Worm (Caenorhabditis elegans) whole organism, L2 larva: ENCODE measurements around the gene pnc-1.

Experiments used
- C34F6.9 ChIP-seq: fragments of 150-350 bp; optimal IDR thresholded peaks from 2 replicates; lab custom pipeline; 2014; ENCODE audit warnings: missing biosample characterization, missing genetic modification characterization
- F13H6.1 ChIP-seq: sonication (generic microtip); optimal IDR thresholded peaks from 2 replicates; lab custom pipeline; 2016; ENCODE audit warnings: missing genetic modification characterization, missing compliant biosample characterization
- R02D3.7 ChIP-seq: fragments of 150-350 bp; optimal IDR thresholded peaks from 2 replicates; lab custom pipeline; 2014; ENCODE audit warnings: missing biosample characterization, missing genetic modification characterization
- Y55F3AM.14 ChIP-seq: fragments of 200-800 bp; sonication (Bioruptor generic); optimal IDR thresholded peaks from 2 replicates; lab custom pipeline; 2018; ENCODE audit warnings: mild to moderate bottlenecking, missing genetic modification characterization, missing compliant biosample characterization
- ZK546.5 ChIP-seq: sonication (generic microtip); optimal IDR thresholded peaks from 2 replicates; lab custom pipeline; 2017; ENCODE audit warnings: missing biosample characterization, missing genetic modification characterization
- alr-1 ChIP-seq: fragments of 150-350 bp; optimal IDR thresholded peaks from 2 replicates; lab custom pipeline; 2014; ENCODE audit warnings: missing biosample characterization, missing genetic modification characterization
- aly-2 ChIP-seq: fragments of 150-350 bp; optimal IDR thresholded peaks from 2 replicates; lab custom pipeline; 2014; ENCODE audit warnings: missing biosample characterization, missing genetic modification characterization
- ama-1 ChIP-seq: fragments of 150-350 bp; optimal IDR thresholded peaks from 2 replicates; lab custom pipeline; 2018; ENCODE audit warnings: inconsistent platforms
- ceh-16 ChIP-seq: fragments of 150-350 bp; optimal IDR thresholded peaks from 2 replicates; lab custom pipeline; 2014; ENCODE audit warnings: missing biosample characterization, missing genetic modification characterization
- ceh-82 ChIP-seq: fragments of 150-350 bp; optimal IDR thresholded peaks from 2 replicates; lab custom pipeline; 2014; ENCODE audit warnings: missing biosample characterization, missing genetic modification characterization
- crh-2 ChIP-seq: sonication (generic microtip); optimal IDR thresholded peaks from 2 replicates; lab custom pipeline; 2017; ENCODE audit warnings: missing biosample characterization, missing genetic modification characterization
- dmd-4 ChIP-seq: sonication (generic microtip); optimal IDR thresholded peaks from 2 replicates; lab custom pipeline; 2017; ENCODE audit warnings: missing biosample characterization, missing genetic modification characterization
- egl-27 ChIP-seq: sonication (generic microtip); optimal IDR thresholded peaks from 3 replicates; lab custom pipeline; 2017; ENCODE audit warnings: missing biosample characterization, missing genetic modification reagents, missing genetic modification characterization
- elt-1 ChIP-seq: fragments of 150-350 bp; optimal IDR thresholded peaks from 2 replicates; lab custom pipeline; 2014; ENCODE audit warnings: missing biosample characterization, missing genetic modification characterization
- elt-3 ChIP-seq: sonication (generic microtip); optimal IDR thresholded peaks from 2 replicates; lab custom pipeline; 2017; ENCODE audit warnings: missing biosample characterization, missing genetic modification characterization
- fos-1 ChIP-seq: fragments of 150-350 bp; optimal IDR thresholded peaks from 2 replicates; lab custom pipeline; 2014; ENCODE audit warnings: missing biosample characterization, missing genetic modification characterization
- gmeb-1 ChIP-seq: fragments of 150-350 bp; optimal IDR thresholded peaks from 2 replicates; lab custom pipeline; 2014; ENCODE audit warnings: missing biosample characterization, missing genetic modification characterization
- lin-11 ChIP-seq: fragments of 150-350 bp; sonication (generic microtip); optimal IDR thresholded peaks from 2 replicates; lab custom pipeline; 2014; ENCODE audit warnings: missing biosample characterization, missing genetic modification characterization, inconsistent platforms, mixed read lengths
- lin-13 ChIP-seq: fragments of 150-350 bp; optimal IDR thresholded peaks from 2 replicates; lab custom pipeline; 2014; ENCODE audit warnings: missing biosample characterization, missing genetic modification reagents, missing genetic modification characterization
- lin-39 ChIP-seq: fragments of 150-350 bp; optimal IDR thresholded peaks from 2 replicates; lab custom pipeline; 2014; ENCODE audit warnings: missing biosample characterization, missing genetic modification reagents, missing genetic modification characterization
- lsy-2 ChIP-seq, 2 experiments: fragments of 150-350 bp in 1 of 2; sonication (generic microtip) in 1 of 2; optimal IDR thresholded peaks; 2 replicates each; lab custom pipeline; 2014 to 2017; ENCODE audit warnings: missing biosample characterization in 2 of 2, missing genetic modification characterization in 2 of 2
- mab-5 ChIP-seq: fragments of 150-350 bp; optimal IDR thresholded peaks from 2 replicates; lab custom pipeline; 2014; ENCODE audit warnings: missing biosample characterization, missing genetic modification characterization
- mbf-1 ChIP-seq: sonication (generic microtip); optimal IDR thresholded peaks from 2 replicates; lab custom pipeline; 2017; ENCODE audit warnings: missing biosample characterization, missing genetic modification characterization
- mdl-1 ChIP-seq, 2 experiments: fragments of 150-350 bp in 1 of 2; sonication (generic microtip) in 1 of 2; optimal IDR thresholded peaks; 2 replicates each; lab custom pipeline; 2017; ENCODE audit warnings: missing biosample characterization in 2 of 2, missing genetic modification characterization in 2 of 2
- nhr-10 ChIP-seq: sonication (generic microtip); optimal IDR thresholded peaks from 2 replicates; lab custom pipeline; 2017; ENCODE audit warnings: missing biosample characterization, missing genetic modification characterization
- nhr-11 ChIP-seq: fragments of 150-350 bp; optimal IDR thresholded peaks from 2 replicates; lab custom pipeline; 2014; ENCODE audit warnings: missing biosample characterization, missing genetic modification characterization
- nhr-129 ChIP-seq: fragments of 150-350 bp; optimal IDR thresholded peaks from 2 replicates; lab custom pipeline; 2014; ENCODE audit warnings: missing biosample characterization, missing genetic modification characterization
- nhr-21 ChIP-seq: fragments of 150-350 bp; optimal IDR thresholded peaks from 2 replicates; lab custom pipeline; 2014; ENCODE audit warnings: missing biosample characterization, missing genetic modification characterization
- nhr-23 ChIP-seq: fragments of 150-350 bp; optimal IDR thresholded peaks from 2 replicates; lab custom pipeline; 2014; ENCODE audit warnings: missing biosample characterization, missing genetic modification reagents, missing genetic modification characterization
- nhr-237 ChIP-seq: fragments of 150-350 bp; optimal IDR thresholded peaks from 2 replicates; lab custom pipeline; 2014; ENCODE audit warnings: missing biosample characterization, missing genetic modification characterization
- nhr-25 ChIP-seq: fragments of 150-350 bp; sonication (generic microtip); optimal IDR thresholded peaks from 3 replicates; lab custom pipeline; 2014; ENCODE audit warnings: missing biosample characterization, missing genetic modification characterization
- nhr-6 ChIP-seq: fragments of 150-350 bp; optimal IDR thresholded peaks from 2 replicates; lab custom pipeline; 2014; ENCODE audit warnings: missing biosample characterization, missing genetic modification characterization
- nhr-77 ChIP-seq: fragments of 150-350 bp; optimal IDR thresholded peaks from 2 replicates; lab custom pipeline; 2014; ENCODE audit warnings: missing biosample characterization, missing genetic modification characterization
- peb-1 ChIP-seq: fragments of 150-350 bp; optimal IDR thresholded peaks from 2 replicates; lab custom pipeline; 2014; ENCODE audit warnings: missing biosample characterization, missing genetic modification characterization
- sem-4 ChIP-seq: fragments of 150-350 bp; optimal IDR thresholded peaks from 2 replicates; lab custom pipeline; 2014; ENCODE audit warnings: missing biosample characterization, missing genetic modification reagents, missing genetic modification characterization
- skn-1 ChIP-seq: sonication (generic microtip); optimal IDR thresholded peaks from 2 replicates; lab custom pipeline; 2017; ENCODE audit warnings: missing biosample characterization, missing genetic modification characterization
- sma-3 ChIP-seq: sonication (generic microtip); optimal IDR thresholded peaks from 2 replicates; lab custom pipeline; 2016; ENCODE audit warnings: missing genetic modification reagents, missing genetic modification characterization, missing compliant biosample characterization
- sma-9 ChIP-seq, 2 experiments: fragments of 150-350 bp in 1 of 2; sonication (generic microtip) in 1 of 2; optimal IDR thresholded peaks; 2 replicates each; lab custom pipeline; 2014 to 2016; ENCODE audit warnings: missing genetic modification characterization in 2 of 2, mild to moderate bottlenecking in 1 of 2, missing biosample characterization in 1 of 2, missing compliant biosample characterization in 1 of 2, missing genetic modification reagents in 1 of 2, moderate library complexity in 1 of 2
- snpc-4 ChIP-seq: fragments of 150-350 bp; optimal IDR thresholded peaks from 2 replicates; lab custom pipeline; 2014; ENCODE audit warnings: missing biosample characterization, missing genetic modification characterization
- unc-39 ChIP-seq: fragments of 150-350 bp; optimal IDR thresholded peaks from 2 replicates; lab custom pipeline; 2014; ENCODE audit warnings: missing biosample characterization, missing genetic modification characterization
- unc-55 ChIP-seq: fragments of 150-350 bp; sonication (generic microtip); optimal IDR thresholded peaks from 3 replicates; lab custom pipeline; 2014; ENCODE audit warnings: missing biosample characterization, missing genetic modification reagents, missing genetic modification characterization
- zag-1 ChIP-seq: fragments of 150-350 bp; optimal IDR thresholded peaks from 2 replicates; lab custom pipeline; 2014; ENCODE audit warnings: missing biosample characterization, missing genetic modification characterization
- ztf-1 ChIP-seq: fragments of 200-800 bp; sonication (Bioruptor generic); conservative IDR thresholded peaks from 2 replicates; pipeline ENCODE4 v1.3.6; 2022; ENCODE audit warnings: missing genetic modification characterization, missing compliant biosample characterization
- ztf-11 ChIP-seq: sonication (generic microtip); optimal IDR thresholded peaks from 2 replicates; lab custom pipeline; 2017; ENCODE audit warnings: missing biosample characterization, missing genetic modification characterization
- ztf-4 ChIP-seq: fragments of 150-350 bp; optimal IDR thresholded peaks from 2 replicates; lab custom pipeline; 2014; ENCODE audit warnings: missing biosample characterization, missing genetic modification characterization

Gene pnc-1

DNA sequence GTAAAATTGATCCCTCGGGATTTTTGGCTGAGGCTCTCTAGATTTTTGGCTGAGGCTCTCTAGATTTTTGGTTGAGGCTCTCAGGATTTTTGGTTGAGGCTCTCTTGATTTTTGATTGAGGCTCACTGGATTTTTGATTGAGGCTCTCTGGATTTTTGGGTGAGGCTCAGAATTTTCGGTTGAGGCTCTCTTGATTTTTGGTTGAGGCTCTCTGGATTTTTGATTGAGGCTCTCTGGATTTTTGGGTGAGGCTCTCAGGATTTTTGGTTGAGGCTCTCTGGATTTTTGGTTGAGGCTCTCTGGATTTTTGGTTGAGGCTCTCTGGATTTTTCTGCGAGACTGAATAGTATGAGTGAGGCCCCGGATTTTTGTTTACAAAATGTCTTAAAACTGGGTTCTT lies 51.9 kb downstream of the pnc-1 start:
- no peak for TF ChIP-seq ceh-82 (tag; lab: Kevin White, UChicago)
- TF ChIP-seq mdl-1 (tag; optimal IDR thresholded peaks at IDR 0.05; lab: Kevin White, UChicago) = no peak
- TF ChIP-seq elt-1 (tag; lab: Kevin White, UChicago) = no peak
- TF ChIP-seq egl-27 (tag; lab: Kevin White, UChicago) = no peak
- no peak for TF ChIP-seq lin-39 (tag; lab: Kevin White, UChicago)
- TF ChIP-seq unc-39 (tag; lab: Kevin White, UChicago) = no peak
- TF ChIP-seq sma-9 (GFP tag; optimal IDR thresholded peaks at IDR 0.05; lab: Kevin White, UChicago) = no peak
- no peak for TF ChIP-seq sma-9 (tag; optimal IDR thresholded peaks at IDR 0.05; lab: Kevin White, UChicago)
- no peak for TF ChIP-seq nhr-237 (tag; lab: Kevin White, UChicago)
- TF ChIP-seq lin-11 = no peak
- no peak for TF ChIP-seq zag-1 (tag; lab: Kevin White, UChicago)
- no peak for TF ChIP-seq ama-1 (lab: Kevin White, UChicago)
- no peak for TF ChIP-seq sem-4 (tag; lab: Kevin White, UChicago)
- no peak for TF ChIP-seq mab-5 (tag; lab: Kevin White, UChicago)
- TF ChIP-seq sma-3 (GFP tag; lab: Kevin White, UChicago) = no peak
- no peak for TF ChIP-seq lin-13

DNA sequence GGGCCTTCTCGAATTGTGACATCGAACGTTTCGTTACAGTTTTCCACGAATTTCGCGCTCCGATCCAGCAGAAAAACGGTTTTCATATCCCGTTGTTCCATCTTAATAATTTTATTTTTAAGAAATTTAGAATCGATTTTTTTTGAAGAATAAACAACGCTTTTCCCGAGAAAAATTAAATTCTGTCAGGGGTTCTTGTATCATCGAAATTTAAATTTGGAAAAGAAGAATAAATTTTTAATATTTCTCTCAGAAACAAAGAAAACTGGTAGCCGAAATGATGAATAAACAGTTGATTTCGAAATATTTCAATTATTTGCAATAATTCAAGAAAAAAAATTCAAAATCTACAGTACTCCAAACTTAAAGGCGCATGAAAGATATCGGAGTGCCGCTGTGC lies 53.1 kb downstream of the pnc-1 start, which contains the start of gene ints-13:
TSS of gene ints-13 (minus strand) at position 101 of the 400 bp plus-strand sequence.
- TF ChIP-seq nhr-237 (tag; lab: Kevin White, UChicago) = no peak
- no peak for TF ChIP-seq elt-1 (tag; lab: Kevin White, UChicago)
- TF ChIP-seq ztf-4 = no peak
- no peak for TF ChIP-seq ztf-1 (GFP tag; lab: Robert Waterston, UW)
- no peak for TF ChIP-seq nhr-21 (tag; lab: Kevin White, UChicago)
- TF ChIP-seq nhr-25 (tag; lab: Kevin White, UChicago) = no peak
- no peak for TF ChIP-seq C34F6.9 (tag; lab: Kevin White, UChicago)
- TF ChIP-seq unc-39 (tag; lab: Kevin White, UChicago) = no peak
- no peak for TF ChIP-seq crh-2 (tag; lab: Kevin White, UChicago)
- TF ChIP-seq mdl-1 (tag; optimal IDR thresholded peaks at IDR 0.05; lab: Kevin White, UChicago) = no peak
- TF ChIP-seq sem-4 (tag; lab: Kevin White, UChicago) = no peak
- no peak for TF ChIP-seq sma-3 (GFP tag; lab: Kevin White, UChicago)
- TF ChIP-seq nhr-129 = no peak
- no peak for TF ChIP-seq lin-13

DNA sequence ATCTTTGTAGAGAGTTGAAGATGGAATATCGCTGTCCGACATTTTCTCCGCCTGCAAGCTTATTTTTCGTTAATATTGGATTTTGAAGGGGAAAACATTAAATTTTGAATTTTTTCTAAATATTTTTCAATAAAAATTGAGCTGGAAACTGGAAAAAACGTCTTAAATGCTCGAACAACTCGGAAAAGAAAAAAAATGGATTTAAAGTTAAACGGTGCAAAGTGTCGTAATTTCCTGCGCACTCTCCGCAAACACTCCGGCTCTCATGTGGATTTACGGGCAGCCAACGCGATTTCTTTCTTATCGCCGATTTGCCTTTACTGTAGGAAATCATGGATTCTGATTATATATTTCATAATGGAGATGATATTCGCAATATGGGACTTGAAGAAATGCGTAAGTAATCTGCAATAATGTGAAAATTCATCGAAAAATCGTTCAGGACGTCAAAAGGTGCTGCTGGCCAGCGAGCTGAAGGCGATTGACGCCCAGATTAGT lies 56.0 kb downstream of the pnc-1 start, which contains the start of the genes fnta-1 and cogc-8:
TSS of gene fnta-1 (minus strand) at position 51 of the 498 bp plus-strand sequence.
TSS of gene cogc-8 (plus strand) at position 195 of the 498 bp plus-strand sequence.
- TF ChIP-seq dmd-4 = no peak
- no peak for TF ChIP-seq lin-11
- TF ChIP-seq mbf-1 (tag; lab: Kevin White, UChicago) = no peak
- no peak for TF ChIP-seq ztf-1 (GFP tag; lab: Robert Waterston, UW)
- TF ChIP-seq ama-1 (lab: Kevin White, UChicago) = no peak
- no peak for TF ChIP-seq snpc-4 (tag; lab: Kevin White, UChicago)
- TF ChIP-seq mab-5 (tag; lab: Kevin White, UChicago) = no peak
- TF ChIP-seq nhr-6 (tag; lab: Kevin White, UChicago) = no peak
- TF ChIP-seq nhr-237 (tag; lab: Kevin White, UChicago) = no peak
- no peak for TF ChIP-seq zag-1 (tag; lab: Kevin White, UChicago)
- peak; percentile 81 for TF ChIP-seq R02D3.7 (tag; lab: Kevin White, UChicago)
- peak; percentile 24 for TF ChIP-seq sma-3 (GFP tag; lab: Kevin White, UChicago)
- TF ChIP-seq sma-9 (GFP tag; optimal IDR thresholded peaks at IDR 0.05; lab: Kevin White, UChicago) = no peak
- TF ChIP-seq sma-9 (tag; optimal IDR thresholded peaks at IDR 0.05; lab: Kevin White, UChicago) = no peak
- peak; percentile 76 for TF ChIP-seq unc-55
- no peak for TF ChIP-seq fos-1 (tag; lab: Kevin White, UChicago)
- TF ChIP-seq mdl-1 (tag; optimal IDR thresholded peaks at IDR 0.05; lab: Kevin White, UChicago) = no peak
- no peak for TF ChIP-seq nhr-25 (tag; lab: Kevin White, UChicago)
- peak; percentile 61 for TF ChIP-seq gmeb-1 (tag; lab: Kevin White, UChicago)
- TF ChIP-seq unc-39 (tag; lab: Kevin White, UChicago) = no peak
- TF ChIP-seq C34F6.9 (tag; lab: Kevin White, UChicago) = peak; percentile 58
- no peak for TF ChIP-seq aly-2 (tag; lab: Kevin White, UChicago)
- TF ChIP-seq lsy-2 (tag; optimal IDR thresholded peaks at IDR 0.05; lab: Kevin White, UChicago) = peak in 1 of 2 experiments; percentile 68
- TF ChIP-seq nhr-77 = no peak
- no peak for TF ChIP-seq ztf-4
- no peak for TF ChIP-seq nhr-23
- no peak for TF ChIP-seq elt-1 (tag; lab: Kevin White, UChicago)
- no peak for TF ChIP-seq ceh-82 (tag; lab: Kevin White, UChicago)
- TF ChIP-seq elt-3 (tag; lab: Kevin White, UChicago) = no peak
- TF ChIP-seq nhr-21 (tag; lab: Kevin White, UChicago) = no peak
- TF ChIP-seq alr-1 (tag; lab: Kevin White, UChicago) = no peak
- TF ChIP-seq crh-2 (tag; lab: Kevin White, UChicago) = peak; percentile 11
- TF ChIP-seq sem-4 (tag; lab: Kevin White, UChicago) = no peak
- TF ChIP-seq egl-27 (tag; lab: Kevin White, UChicago) = no peak
- TF ChIP-seq ztf-11 = no peak
- no peak for TF ChIP-seq nhr-11 (tag; lab: Kevin White, UChicago)
- TF ChIP-seq lin-39 (tag; lab: Kevin White, UChicago) = no peak
- TF ChIP-seq nhr-10 (tag; lab: Kevin White, UChicago) = no peak
- no peak for TF ChIP-seq peb-1 (tag; lab: Kevin White, UChicago)
- TF ChIP-seq Y55F3AM.14 (GFP tag; lab: Kevin White, UChicago) = no peak
- TF ChIP-seq lin-13 = peak; percentile 21
- TF ChIP-seq skn-1 (tag; lab: Kevin White, UChicago) = no peak
- TF ChIP-seq ZK546.5 (tag; lab: Kevin White, UChicago) = no peak
- TF ChIP-seq nhr-129 = peak; percentile 51
- no peak for TF ChIP-seq F13H6.1 (tag; lab: Kevin White, UChicago)
- TF ChIP-seq ceh-16 (tag; lab: Kevin White, UChicago) = no peak
